Fruit fly (Drosophila melanogaster) whole organism, embryonic: Measurements from ENCODE around the gene cyr.

Experiments
- Asciz ChIP-seq: fragments of 200-800 bp; sonication (Bioruptor generic); optimal IDR thresholded peaks from 2 replicates; lab custom pipeline; 2017; ENCODE audit warnings: missing biosample characterization, mild to moderate bottlenecking, missing genetic modification characterization, missing genetic modification reagents
- CG10147 ChIP-seq: fragments of 200-800 bp; sonication (Bioruptor generic); optimal IDR thresholded peaks from 2 replicates; lab custom pipeline; 2019; ENCODE audit warnings: missing biosample characterization, mild to moderate bottlenecking, missing genetic modification characterization, moderate library complexity
- CG10565 ChIP-seq: fragments of 200-800 bp; sonication (Bioruptor generic); optimal IDR thresholded peaks from 3 replicates; lab custom pipeline; 2016; ENCODE audit warnings: missing biosample characterization, mild to moderate bottlenecking, missing genetic modification characterization
- CG10979 ChIP-seq: fragments of 200-800 bp; sonication (Bioruptor generic); optimal IDR thresholded peaks from 2 replicates; lab custom pipeline; 2018; ENCODE audit warnings: missing biosample characterization, mild to moderate bottlenecking, missing genetic modification characterization, moderate library complexity
- CG11398 ChIP-seq: fragments of 200-800 bp; sonication (Bioruptor generic); optimal IDR thresholded peaks from 2 replicates; lab custom pipeline; 2016; ENCODE audit warnings: missing biosample characterization, missing genetic modification characterization
- CG12219 ChIP-seq: fragments of 200-800 bp; sonication (Bioruptor generic); optimal IDR thresholded peaks from 3 replicates; lab custom pipeline; 2018; ENCODE audit warnings: missing biosample characterization, mild to moderate bottlenecking, missing genetic modification characterization
- CG15514 ChIP-seq: fragments of 200-800 bp; sonication (Bioruptor generic); optimal IDR thresholded peaks from 3 replicates; lab custom pipeline; 2017; ENCODE audit warnings: missing biosample characterization, missing genetic modification characterization, mild to moderate bottlenecking, moderate library complexity, missing genetic modification reagents
- CG16863 ChIP-seq: fragments of 200-800 bp; sonication (Bioruptor generic); optimal IDR thresholded peaks from 3 replicates; lab custom pipeline; 2016; ENCODE audit warnings: missing biosample characterization, missing genetic modification characterization
- CG17361 ChIP-seq: fragments of 200-800 bp; sonication (Bioruptor generic); IDR thresholded peaks from 3 replicates; pipeline ENCODE4 v1.3.6; 2022; ENCODE audit warnings: missing biosample characterization, missing genetic modification characterization
- CG17568 ChIP-seq: fragments of 200-800 bp; sonication (Bioruptor generic); optimal IDR thresholded peaks from 2 replicates; lab custom pipeline; 2018; ENCODE audit warnings: missing biosample characterization, mild to moderate bottlenecking, missing genetic modification characterization, moderate library complexity
- CG17612 ChIP-seq: fragments of 200-800 bp; sonication (Bioruptor generic); IDR thresholded peaks from 2 replicates; pipeline ENCODE4 v1.3.6; 2022; ENCODE audit warnings: missing biosample characterization, missing genetic modification characterization
- CG1832 ChIP-seq: fragments of 200-800 bp; sonication (Bioruptor generic); optimal IDR thresholded peaks from 2 replicates; lab custom pipeline; 2017; ENCODE audit warnings: missing biosample characterization, mild to moderate bottlenecking, missing genetic modification characterization, inconsistent platforms
- CG2120 ChIP-seq: fragments of 200-800 bp; sonication (Bioruptor generic); optimal IDR thresholded peaks from 3 replicates; lab custom pipeline; 2016; ENCODE audit warnings: missing biosample characterization, missing genetic modification characterization
- CG2712 ChIP-seq: fragments of 200-800 bp; optimal IDR thresholded peaks from 3 replicates; lab custom pipeline; 2019; ENCODE audit warnings: missing biosample characterization, mild to moderate bottlenecking, missing genetic modification characterization, moderate library complexity
- CG32532 ChIP-seq: fragments of 200-800 bp; sonication (Bioruptor generic); IDR thresholded peaks from 2 replicates; pipeline ENCODE4 v1.3.6; 2022; ENCODE audit warnings: missing biosample characterization, missing genetic modification characterization
- CG3838 ChIP-seq: fragments of 200-800 bp; sonication (Bioruptor generic); optimal IDR thresholded peaks from 3 replicates; lab custom pipeline; 2016; ENCODE audit warnings: missing biosample characterization, missing genetic modification characterization
- CG4820 ChIP-seq: fragments of 200-800 bp; sonication (Bioruptor generic); optimal IDR thresholded peaks from 3 replicates; lab custom pipeline; 2016; ENCODE audit warnings: missing biosample characterization, missing genetic modification characterization
- CG5245 ChIP-seq: fragments of 200-800 bp; sonication (Bioruptor generic); optimal IDR thresholded peaks from 3 replicates; lab custom pipeline; 2016; ENCODE audit warnings: missing biosample characterization, missing genetic modification characterization
- CG7786 ChIP-seq: fragments of 200-800 bp; sonication (Bioruptor generic); optimal IDR thresholded peaks from 2 replicates; lab custom pipeline; 2016; ENCODE audit warnings: missing biosample characterization, missing genetic modification characterization
- CG8765 ChIP-seq: fragments of 200-800 bp; sonication (Bioruptor generic); IDR thresholded peaks from 2 replicates; pipeline ENCODE4 v1.3.6; 2022; ENCODE audit warnings: missing biosample characterization, missing genetic modification characterization
- CG9727 ChIP-seq: fragments of 200-800 bp; sonication (Bioruptor generic); optimal IDR thresholded peaks from 3 replicates; lab custom pipeline; 2017; ENCODE audit warnings: missing biosample characterization, mild to moderate bottlenecking, missing genetic modification characterization
- CG9932 ChIP-seq: fragments of 200-800 bp; sonication (Bioruptor generic); IDR thresholded peaks from 2 replicates; pipeline ENCODE4 v1.3.6; 2022; ENCODE audit warnings: missing biosample characterization, missing genetic modification characterization
- Dp ChIP-seq: fragments of 200-800 bp; sonication (Bioruptor generic); optimal IDR thresholded peaks from 2 replicates; lab custom pipeline; 2018; ENCODE audit warnings: missing biosample characterization, mild to moderate bottlenecking, missing genetic modification characterization, moderate library complexity
- Ets97D ChIP-seq: fragments of 200-800 bp; sonication (Bioruptor generic); optimal IDR thresholded peaks from 3 replicates; lab custom pipeline; 2016; ENCODE audit warnings: missing biosample characterization, missing genetic modification characterization
- Fer3 ChIP-seq: fragments of 200-800 bp; sonication (Bioruptor generic); optimal IDR thresholded peaks from 2 replicates; lab custom pipeline; 2018; ENCODE audit warnings: missing biosample characterization, mild to moderate bottlenecking, missing genetic modification characterization, moderate library complexity
- Hmx ChIP-seq: fragments of 200-800 bp; sonication (Bioruptor generic); optimal IDR thresholded peaks from 2 replicates; lab custom pipeline; 2016; ENCODE audit warnings: missing biosample characterization, missing genetic modification characterization
- Hr51 ChIP-seq, 2 experiments: fragments of 200-800 bp; sonication (Bioruptor generic); optimal IDR thresholded peaks; 2 replicates in 1 of 2; 3 replicates in 1 of 2; lab custom pipeline; 2016 to 2018; ENCODE audit warnings: missing biosample characterization in 2 of 2, missing genetic modification characterization in 2 of 2, mild to moderate bottlenecking in 1 of 2, moderate library complexity in 1 of 2
- Med ChIP-seq: fragments of 200-800 bp; sonication (Bioruptor generic); peaks from one replicate; lab custom pipeline; 2016; ENCODE audit warnings: missing biosample characterization, missing genetic modification characterization, mild to moderate bottlenecking, inconsistent platforms, moderate library complexity
- Nf-YB ChIP-seq: fragments of 200-800 bp; sonication (Bioruptor generic); optimal IDR thresholded peaks from 3 replicates; lab custom pipeline; 2019; ENCODE audit warnings: missing biosample characterization, mild to moderate bottlenecking, missing genetic modification characterization, moderate library complexity
- Usf ChIP-seq: fragments of 200-800 bp; sonication (Bioruptor generic); optimal IDR thresholded peaks from 2 replicates; lab custom pipeline; 2017; ENCODE audit warnings: missing genotype, missing biosample characterization, missing genetic modification characterization
- Xrp1 ChIP-seq: fragments of 200-800 bp; sonication (Bioruptor generic); IDR thresholded peaks from 2 replicates; pipeline ENCODE4 v1.3.6; 2022; ENCODE audit warnings: missing biosample characterization, missing genetic modification characterization
- YL-1 ChIP-seq: fragments of 200-800 bp; sonication (Bioruptor generic); optimal IDR thresholded peaks from 3 replicates; lab custom pipeline; 2017; ENCODE audit warnings: missing biosample characterization, mild to moderate bottlenecking, missing genetic modification characterization
- abd-A ChIP-seq: fragments of 200-800 bp; sonication (Bioruptor generic); optimal IDR thresholded peaks from 3 replicates; lab custom pipeline; 2019; ENCODE audit warnings: missing biosample characterization, mild to moderate bottlenecking, missing genetic modification characterization, moderate library complexity
- bigmax ChIP-seq: fragments of 200-800 bp; sonication (Bioruptor generic); optimal IDR thresholded peaks from 2 replicates; lab custom pipeline; 2018; ENCODE audit warnings: missing biosample characterization, mild to moderate bottlenecking, missing genetic modification characterization
- bsh ChIP-seq, 2 experiments: fragments of 200-800 bp; sonication (Bioruptor generic); optimal IDR thresholded peaks; 2 replicates each; lab custom pipeline; 2017 to 2018; ENCODE audit warnings: mild to moderate bottlenecking in 2 of 2, missing biosample characterization in 2 of 2, missing genetic modification characterization in 2 of 2, moderate library complexity in 1 of 2
- dm ChIP-seq: fragments of 200-800 bp; sonication (Bioruptor generic); optimal IDR thresholded peaks from 3 replicates; lab custom pipeline; 2016; ENCODE audit warnings: missing biosample characterization, missing genetic modification characterization
- dpn ChIP-seq, 2 experiments: fragments of 200-800 bp; sonication (Bioruptor generic); optimal IDR thresholded peaks; 3 replicates each; lab custom pipeline; 2016; ENCODE audit warnings: missing biosample characterization in 2 of 2, missing genetic modification characterization in 2 of 2
- jigr1 ChIP-seq: fragments of 200-800 bp; sonication (Bioruptor generic); IDR thresholded peaks from 3 replicates; pipeline ENCODE4 v1.3.6; 2022; ENCODE audit warnings: missing biosample characterization, missing genetic modification characterization
- jumu ChIP-seq: fragments of 200-800 bp; sonication (Bioruptor generic); optimal IDR thresholded peaks from 3 replicates; lab custom pipeline; 2016; ENCODE audit warnings: missing biosample characterization, missing genetic modification characterization
- pnt ChIP-seq: fragments of 200-800 bp; sonication (Bioruptor generic); optimal IDR thresholded peaks from 3 replicates; lab custom pipeline; 2016; ENCODE audit warnings: missing biosample characterization, missing genetic modification characterization
- prd ChIP-seq, 3 experiments: fragments of >200 bp in 2 of 3; fragments of 200-800 bp in 1 of 3; sonication (Bioruptor generic) in 1 of 3; optimal IDR thresholded peaks in 2 of 3; IDR thresholded peaks in 1 of 3; 2 replicates in 2 of 3; 3 replicates in 1 of 3; pipeline versions ENCODE4 v1.3.6 to Lab custom; 2017 to 2022; ENCODE audit warnings: missing biosample characterization in 1 of 3, missing genetic modification characterization in 1 of 3
- repo ChIP-seq: fragments of 200-800 bp; sonication (Bioruptor generic); optimal IDR thresholded peaks from 2 replicates; lab custom pipeline; 2016; ENCODE audit warnings: missing biosample characterization, missing genetic modification characterization
- ro ChIP-seq: fragments of 200-800 bp; sonication (Bioruptor generic); IDR thresholded peaks from 2 replicates; pipeline ENCODE4 v1.3.6; 2022; ENCODE audit warnings: missing biosample characterization, missing genetic modification characterization
- row ChIP-seq: fragments of 200-800 bp; sonication (Bioruptor generic); IDR thresholded peaks from 3 replicates; pipeline ENCODE4 v1.3.6; 2022; ENCODE audit warnings: missing biosample characterization, missing genetic modification characterization
- sd ChIP-seq: fragments of 200-800 bp; sonication (Bioruptor generic); optimal IDR thresholded peaks from 3 replicates; lab custom pipeline; 2018; ENCODE audit warnings: missing biosample characterization, mild to moderate bottlenecking, missing genetic modification characterization, moderate library complexity
- slp2 ChIP-seq: fragments of 200-800 bp; sonication (Bioruptor generic); optimal IDR thresholded peaks from 2 replicates; lab custom pipeline; 2016; ENCODE audit warnings: missing biosample characterization, missing genetic modification characterization
- ttk ChIP-seq: fragments of 200-800 bp; sonication (Bioruptor generic); IDR thresholded peaks from 2 replicates; pipeline ENCODE4 v2.1.2; 2022; ENCODE audit warnings: missing biosample characterization, missing genetic modification characterization
- vnd ChIP-seq: fragments of 200-800 bp; sonication (Bioruptor generic); IDR thresholded peaks from 3 replicates; pipeline ENCODE4 v1.3.6; 2022; ENCODE audit warnings: missing biosample characterization, missing genetic modification characterization; ENCODE audit not compliant: partially characterized antibody
- wdn ChIP-seq: fragments of 200-800 bp; sonication (Bioruptor generic); IDR thresholded peaks from 2 replicates; pipeline ENCODE4 v1.3.6; 2022; ENCODE audit warnings: missing biosample characterization, missing genetic modification characterization

cyr gene

DNA sequence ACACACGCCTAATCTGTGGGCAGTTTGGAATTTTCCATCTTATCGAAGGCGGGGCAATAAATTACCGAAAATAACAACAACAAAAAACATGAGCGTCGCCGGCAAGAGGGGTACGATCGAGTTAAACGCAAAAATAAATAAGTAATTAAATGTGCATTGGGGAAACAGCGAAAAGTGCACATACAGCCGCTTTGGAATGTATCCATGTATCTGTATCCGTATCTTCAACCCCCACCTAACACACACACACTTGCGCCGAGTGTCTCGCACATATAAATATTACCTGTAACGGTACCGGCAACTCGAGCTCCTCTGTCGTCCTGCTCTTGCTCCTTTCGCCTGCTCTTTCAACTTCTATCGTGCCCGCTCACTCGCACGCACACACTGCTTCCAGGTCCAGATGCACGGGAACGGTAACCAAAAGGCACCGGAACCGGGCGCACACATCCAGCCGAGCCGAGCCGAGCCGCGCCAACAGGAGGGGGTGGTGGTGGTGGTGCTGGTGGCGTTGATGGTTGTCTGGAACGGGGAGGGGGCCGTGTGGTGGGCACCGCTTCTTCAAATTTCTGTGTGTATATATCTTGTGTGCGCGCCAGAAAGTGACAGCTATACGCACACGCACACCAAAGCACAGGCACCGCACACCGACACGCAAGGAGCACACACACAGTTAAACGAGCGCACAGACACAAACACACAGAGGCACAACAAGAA lies 6.0 kb upstream of the cyr start (continued):
- TF ChIP-seq CG9932: peak; percentile 37; the same call in 1 of the 2 replicates
- peak; percentile 27; the same call in 1 of the 2 replicates for TF ChIP-seq CG17612 (GFP tag; lab: Robert Waterston, UW)
- no peak for TF ChIP-seq Usf (GFP tag; lab: Kevin White, UChicago)
- no peak for TF ChIP-seq jigr1 (GFP tag; lab: Robert Waterston, UW)
- TF ChIP-seq Hr51 (GFP tag; optimal IDR thresholded peaks at IDR 0.05; lab: Kevin White, UChicago): peak; percentile 23 to 37
- TF ChIP-seq row (GFP tag; lab: Robert Waterston, UW): 0 out of 3 replicates have a peak, but pooled peaks have one; percentile 24
- TF ChIP-seq Asciz (GFP tag; lab: Kevin White, UChicago): no peak
- TF ChIP-seq repo (GFP tag; lab: Kevin White, UChicago): no peak
- TF ChIP-seq Nf-YB (GFP tag; lab: Kevin White, UChicago): no peak
- no peak for TF ChIP-seq CG10565 (GFP tag; lab: Kevin White, UChicago)
- TF ChIP-seq CG8765 (GFP tag; lab: Robert Waterston, UW): no peak
- peak; percentile 42 for TF ChIP-seq CG9727 (GFP tag; lab: Kevin White, UChicago)
- peak; percentile 82 for TF ChIP-seq abd-A
- TF ChIP-seq CG5245 (GFP tag; lab: Kevin White, UChicago): no peak
- TF ChIP-seq bigmax (GFP tag; lab: Kevin White, UChicago): no peak
- TF ChIP-seq Hmx (GFP tag; lab: Kevin White, UChicago): no peak
- no peak for TF ChIP-seq Fer3 (tag; lab: Kevin White, UChicago)
- peak; percentile 87 for TF ChIP-seq sd
- TF ChIP-seq ro: no peak
- TF ChIP-seq CG4820 (GFP tag; lab: Kevin White, UChicago): peak; percentile 15
- TF ChIP-seq jumu: no peak
- no peak for TF ChIP-seq Dp
- no peak for TF ChIP-seq CG3838 (GFP tag; lab: Kevin White, UChicago)
- no peak for TF ChIP-seq CG10147 (GFP tag; lab: Kevin White, UChicago)
- no peak for TF ChIP-seq prd (optimal IDR thresholded peaks at IDR 0.05; lab: Kevin White, UChicago)
- TF ChIP-seq prd (GFP tag; IDR thresholded peaks at IDR 0.05; lab: Robert Waterston, UW): peak; percentile 44; the same call in 1 of the 3 replicates
- peak; percentile 31; the same call in 1 of the 3 replicates for TF ChIP-seq CG17361 (GFP tag; lab: Robert Waterston, UW)
- TF ChIP-seq YL-1 (GFP tag; lab: Kevin White, UChicago): peak; percentile 60
- peak; percentile 90 for TF ChIP-seq CG2120
- TF ChIP-seq bsh (GFP tag; optimal IDR thresholded peaks at IDR 0.05; lab: Kevin White, UChicago): peak in 1 of 2 experiments; percentile 4
- TF ChIP-seq CG11398 (GFP tag; lab: Kevin White, UChicago): no peak
- peak; percentile 22 for TF ChIP-seq CG16863 (GFP tag; lab: Kevin White, UChicago)
- peak; percentile 10 for TF ChIP-seq CG12219 (GFP tag; lab: Kevin White, UChicago)
- peak; percentile 36 for TF ChIP-seq CG7786 (GFP tag; lab: Kevin White, UChicago)
- TF ChIP-seq CG15514 (GFP tag; lab: Kevin White, UChicago): peak; percentile 19
- peak; percentile 3 for TF ChIP-seq CG10979 (tag; lab: Kevin White, UChicago)
- TF ChIP-seq CG17568: no peak
- peak; percentile 21; the same call in 1 of the 2 replicates for TF ChIP-seq Xrp1 (GFP tag; lab: Robert Waterston, UW)
- TF ChIP-seq CG32532 (GFP tag; lab: Robert Waterston, UW): peak; percentile 25
- no peak for TF ChIP-seq Ets97D (GFP tag; lab: Kevin White, UChicago)
- peak; percentile 23 for TF ChIP-seq CG2712 (tag; lab: Kevin White, UChicago)
- TF ChIP-seq dm: peak; percentile 11
- TF ChIP-seq pnt (GFP tag; lab: Kevin White, UChicago): no peak
- no peak for TF ChIP-seq wdn
- no peak for TF ChIP-seq slp2
- peak; percentile 91 for TF ChIP-seq CG1832 (GFP tag; lab: Kevin White, UChicago)
- TF ChIP-seq ttk (GFP tag; lab: Robert Waterston, UW): no peak
- TF ChIP-seq dpn (GFP tag; optimal IDR thresholded peaks at IDR 0.05; lab: Kevin White, UChicago): peak in 1 of 2 experiments; percentile 57
- peak; percentile 83 for TF ChIP-seq Med
- TF ChIP-seq vnd (GFP tag; lab: Robert Waterston, UW): no peak
